Worm (Caenorhabditis elegans) whole organism, L1 larva: ENCODE measurements around the gene F17C11.2.

Experiments used
- C16A3.4 ChIP-seq: fragments of 150-350 bp; optimal IDR thresholded peaks from 2 replicates; lab custom pipeline; 2014; ENCODE audit warnings: missing biosample characterization, missing genetic modification characterization
- C34B4.2 ChIP-seq: sonication (generic microtip); optimal IDR thresholded peaks from 2 replicates; lab custom pipeline; 2017; ENCODE audit warnings: mild to moderate bottlenecking, missing genetic modification characterization, missing compliant biosample characterization
- Y116A8C.19 ChIP-seq: sonication (generic microtip); optimal IDR thresholded peaks from 2 replicates; lab custom pipeline; 2016; ENCODE audit warnings: missing compliant biosample characterization, missing genetic modification characterization, borderline replicate concordance
- alr-1 ChIP-seq: fragments of 200-800 bp; sonication (Bioruptor generic); optimal IDR thresholded peaks from 2 replicates; lab custom pipeline; 2018; ENCODE audit warnings: borderline replicate concordance, mild to moderate bottlenecking, missing genetic modification characterization, missing compliant biosample characterization
- aly-2 ChIP-seq: fragments of 150-350 bp; optimal IDR thresholded peaks from 2 replicates; lab custom pipeline; 2014; ENCODE audit warnings: missing biosample characterization, missing genetic modification characterization
- blmp-1 ChIP-seq: fragments of 150-350 bp; optimal IDR thresholded peaks from 2 replicates; lab custom pipeline; 2014; ENCODE audit warnings: missing biosample characterization, missing genetic modification characterization
- ceh-63 ChIP-seq: fragments of 200-800 bp; sonication (Bioruptor generic); optimal IDR thresholded peaks from 2 replicates; lab custom pipeline; 2018; ENCODE audit warnings: mild to moderate bottlenecking, missing genetic modification characterization, missing compliant biosample characterization
- ceh-82 ChIP-seq, 3 experiments: fragments of 150-350 bp in 1 of 3; sonication (generic microtip) in 2 of 3; optimal IDR thresholded peaks; 2 replicates each; lab custom pipeline; 2014 to 2017; ENCODE audit warnings: missing biosample characterization in 3 of 3, missing genetic modification characterization in 3 of 3
- ceh-88 ChIP-seq: fragments of 200-800 bp; sonication (Bioruptor generic); IDR thresholded peaks from 2 replicates; pipeline ENCODE4 v1.3.6; 2022; ENCODE audit warnings: missing genetic modification characterization, missing compliant biosample characterization
- ces-1 ChIP-seq: fragments of 150-350 bp; optimal IDR thresholded peaks from 2 replicates; lab custom pipeline; 2014; ENCODE audit warnings: missing biosample characterization, missing genetic modification reagents, missing genetic modification characterization
- efl-3 ChIP-seq: fragments of 200-800 bp; sonication (Bioruptor generic); optimal IDR thresholded peaks from 2 replicates; lab custom pipeline; 2018; ENCODE audit warnings: mild to moderate bottlenecking, missing genetic modification characterization, missing compliant biosample characterization
- egl-13 ChIP-seq: sonication (generic microtip); optimal IDR thresholded peaks from 2 replicates; lab custom pipeline; 2016; ENCODE audit warnings: missing genotype, missing genetic modification reagents, missing genetic modification characterization, missing compliant biosample characterization
- elt-2 ChIP-seq: sonication (generic microtip); optimal IDR thresholded peaks from 2 replicates; lab custom pipeline; 2016; ENCODE audit warnings: missing genetic modification characterization, mild to moderate bottlenecking, inconsistent platforms, missing compliant biosample characterization, missing genetic modification reagents
- ets-5 ChIP-seq: fragments of 200-800 bp; sonication (Bioruptor generic); IDR thresholded peaks from 2 replicates; pipeline ENCODE4 v1.3.6; 2022; ENCODE audit warnings: missing genetic modification characterization, missing compliant biosample characterization
- fkh-10 ChIP-seq: sonication (generic microtip); optimal IDR thresholded peaks from 2 replicates; lab custom pipeline; 2017; ENCODE audit warnings: missing biosample characterization, missing genetic modification reagents, missing genetic modification characterization
- fkh-4 ChIP-seq: sonication (generic microtip); optimal IDR thresholded peaks from 2 replicates; lab custom pipeline; 2016; ENCODE audit warnings: missing compliant biosample characterization, missing genetic modification characterization, borderline replicate concordance
- fkh-8 ChIP-seq: sonication (generic microtip); optimal IDR thresholded peaks from 2 replicates; lab custom pipeline; 2016; ENCODE audit warnings: mild to moderate bottlenecking, missing genetic modification characterization, missing compliant biosample characterization
- fos-1 ChIP-seq: fragments of 150-350 bp; optimal IDR thresholded peaks from 2 replicates; lab custom pipeline; 2014; ENCODE audit warnings: missing biosample characterization, missing genetic modification characterization
- grh-1 ChIP-seq: fragments of 200-800 bp; sonication (Bioruptor generic); IDR thresholded peaks from 2 replicates; pipeline ENCODE4 v1.3.6; 2022; ENCODE audit warnings: missing genetic modification reagents, missing genetic modification characterization, missing compliant biosample characterization
- hlh-17 ChIP-seq: fragments of 200-800 bp; sonication (Bioruptor generic); optimal IDR thresholded peaks from 2 replicates; lab custom pipeline; 2018; ENCODE audit warnings: missing genetic modification characterization, mild to moderate bottlenecking, missing compliant biosample characterization, moderate library complexity, borderline replicate concordance
- hlh-4 ChIP-seq: sonication (generic microtip); optimal IDR thresholded peaks from 2 replicates; lab custom pipeline; 2016; ENCODE audit warnings: mild to moderate bottlenecking, missing genetic modification characterization, missing compliant biosample characterization
- irx-1 ChIP-seq: sonication (generic microtip); optimal IDR thresholded peaks from 2 replicates; lab custom pipeline; 2016; ENCODE audit warnings: missing genetic modification characterization, missing compliant biosample characterization
- isw-1 ChIP-seq: fragments of 200-800 bp; sonication (Bioruptor generic); IDR thresholded peaks from 2 replicates; pipeline ENCODE4 v1.3.6; 2022; ENCODE audit warnings: missing genetic modification characterization, missing compliant biosample characterization
- lin-15B ChIP-seq: fragments of 150-350 bp; sonication (generic microtip); optimal IDR thresholded peaks from 3 replicates; lab custom pipeline; 2014; ENCODE audit warnings: missing biosample characterization, missing genetic modification characterization
- lin-35 ChIP-seq, 2 experiments: fragments of 150-350 bp; optimal IDR thresholded peaks; 2 replicates each; lab custom pipeline; 2014; ENCODE audit warnings: missing biosample characterization in 2 of 2, missing genetic modification characterization in 2 of 2, missing genetic modification reagents in 2 of 2
- lin-39 ChIP-seq: fragments of 150-350 bp; optimal IDR thresholded peaks from 2 replicates; lab custom pipeline; 2014; ENCODE audit warnings: missing biosample characterization, missing genetic modification reagents, missing genetic modification characterization
- lir-3 ChIP-seq: sonication (generic microtip); optimal IDR thresholded peaks from 2 replicates; lab custom pipeline; 2016; ENCODE audit warnings: mild to moderate bottlenecking, missing genetic modification characterization, moderate library complexity, missing compliant biosample characterization; ENCODE audit not compliant: poor library complexity
- lsy-2 ChIP-seq, 2 experiments: fragments of 150-350 bp; optimal IDR thresholded peaks; 2 replicates each; lab custom pipeline; 2014; ENCODE audit warnings: missing biosample characterization in 2 of 2, missing genetic modification characterization in 2 of 2
- mdl-1 ChIP-seq, 2 experiments: fragments of 150-350 bp; optimal IDR thresholded peaks; 2 replicates each; lab custom pipeline; 2014 to 2017; ENCODE audit warnings: missing biosample characterization in 2 of 2, missing genetic modification characterization in 2 of 2, inconsistent platforms in 1 of 2
- mef-2 ChIP-seq: fragments of 150-350 bp; optimal IDR thresholded peaks from 2 replicates; lab custom pipeline; 2014; ENCODE audit warnings: missing biosample characterization, missing genetic modification characterization
- mep-1 ChIP-seq: fragments of 150-350 bp; optimal IDR thresholded peaks from 2 replicates; lab custom pipeline; 2014; ENCODE audit warnings: missing biosample characterization, missing genetic modification characterization
- nhr-12 ChIP-seq: sonication (generic microtip); optimal IDR thresholded peaks from 2 replicates; lab custom pipeline; 2017; ENCODE audit warnings: missing biosample characterization, missing genetic modification characterization
- nhr-19 ChIP-seq: fragments of 200-800 bp; sonication (Bioruptor generic); conservative IDR thresholded peaks from 2 replicates; pipeline ENCODE4 v1.3.6; 2022; ENCODE audit warnings: missing genetic modification characterization, missing compliant biosample characterization
- nhr-20 ChIP-seq: sonication (generic microtip); optimal IDR thresholded peaks from 2 replicates; lab custom pipeline; 2016; ENCODE audit warnings: mild to moderate bottlenecking, missing genetic modification characterization, missing compliant biosample characterization
- nhr-237 ChIP-seq: fragments of 150-350 bp; optimal IDR thresholded peaks from 2 replicates; lab custom pipeline; 2014; ENCODE audit warnings: missing biosample characterization, missing genetic modification characterization
- nhr-28 ChIP-seq: fragments of 150-350 bp; optimal IDR thresholded peaks from 2 replicates; lab custom pipeline; 2014; ENCODE audit warnings: missing biosample characterization, missing genetic modification characterization
- nhr-71 ChIP-seq: sonication (generic microtip); optimal IDR thresholded peaks from 2 replicates; lab custom pipeline; 2016; ENCODE audit warnings: mild to moderate bottlenecking, missing genetic modification characterization, moderate library complexity, missing compliant biosample characterization
- nhr-76 ChIP-seq: sonication (generic microtip); optimal IDR thresholded peaks from 2 replicates; lab custom pipeline; 2017; ENCODE audit warnings: missing biosample characterization, missing genetic modification characterization
- nhr-84 ChIP-seq: sonication (generic microtip); optimal IDR thresholded peaks from 2 replicates; lab custom pipeline; 2017; ENCODE audit warnings: missing biosample characterization, missing genetic modification characterization
- nhr-85 ChIP-seq: sonication (generic microtip); peaks from one replicate; lab custom pipeline; 2016; ENCODE audit warnings: missing genetic modification characterization, inconsistent platforms, missing compliant biosample characterization
- nhr-90 ChIP-seq: sonication (generic microtip); optimal IDR thresholded peaks from 2 replicates; lab custom pipeline; 2016; ENCODE audit warnings: mild to moderate bottlenecking, missing genetic modification characterization, missing compliant biosample characterization; ENCODE audit not compliant: poor library complexity
- pqm-1 ChIP-seq: sonication (generic microtip); optimal IDR thresholded peaks from 3 replicates; lab custom pipeline; 2017; ENCODE audit warnings: missing biosample characterization, missing genetic modification characterization
- snpc-4 ChIP-seq: fragments of 150-350 bp; optimal IDR thresholded peaks from 2 replicates; lab custom pipeline; 2014; ENCODE audit warnings: missing biosample characterization, missing genetic modification characterization
- sox-4 ChIP-seq: sonication (generic microtip); optimal IDR thresholded peaks from 2 replicates; lab custom pipeline; 2016; ENCODE audit warnings: missing genetic modification characterization, missing compliant biosample characterization
- sptf-1 ChIP-seq: fragments of 150-350 bp; optimal IDR thresholded peaks from 2 replicates; lab custom pipeline; 2014; ENCODE audit warnings: missing biosample characterization, missing genetic modification characterization
- sup-37 ChIP-seq: fragments of 200-800 bp; sonication (Bioruptor generic); optimal IDR thresholded peaks from 2 replicates; lab custom pipeline; 2018; ENCODE audit warnings: mild to moderate bottlenecking, missing genetic modification characterization, missing compliant biosample characterization
- swsn-7 ChIP-seq: sonication (generic microtip); optimal IDR thresholded peaks from 2 replicates; lab custom pipeline; 2016; ENCODE audit warnings: missing genetic modification characterization, missing compliant biosample characterization
- tbx-2 ChIP-seq: sonication (generic microtip); optimal IDR thresholded peaks from 2 replicates; lab custom pipeline; 2016; ENCODE audit warnings: missing genetic modification characterization, missing compliant biosample characterization
- unc-62 ChIP-seq: fragments of 150-350 bp; optimal IDR thresholded peaks from 2 replicates; lab custom pipeline; 2014; ENCODE audit warnings: missing biosample characterization, missing genetic modification reagents, missing genetic modification characterization
- unc-86 ChIP-seq: sonication (generic microtip); optimal IDR thresholded peaks from 2 replicates; lab custom pipeline; 2016; ENCODE audit warnings: missing genetic modification characterization, missing compliant biosample characterization
- vab-15 ChIP-seq: sonication (generic microtip); optimal IDR thresholded peaks from 2 replicates; lab custom pipeline; 2017; ENCODE audit warnings: missing genotype, mild to moderate bottlenecking, missing genetic modification characterization, missing compliant biosample characterization
- zag-1 ChIP-seq: fragments of 150-350 bp; optimal IDR thresholded peaks from 2 replicates; lab custom pipeline; 2014; ENCODE audit warnings: missing biosample characterization, missing genetic modification characterization
- ztf-11 ChIP-seq, 2 experiments: sonication (generic microtip); optimal IDR thresholded peaks; 2 replicates each; lab custom pipeline; 2016 to 2017; ENCODE audit warnings: missing genetic modification characterization in 2 of 2, missing biosample characterization in 1 of 2, missing compliant biosample characterization in 1 of 2

Gene F17C11.2

ce11 chrV:10961448-10961870 is 13.4 kb downstream of the F17C11.2 start:
- TF ChIP-seq lin-15B (no peak), irx-1 (peak; percentile 72), nhr-85 (tag; lab: Kevin White, UChicago) (peak; percentile 70), tbx-2 (peak; percentile 81), mdl-1 (tag; optimal IDR thresholded peaks at IDR 0.05; lab: Kevin White, UChicago) (peak in 1 of 2 experiments; percentile 53), ceh-82 (tag; optimal IDR thresholded peaks at IDR 0.05; lab: Kevin White, UChicago) (peak in 1 of 3 experiments; percentile 25), fkh-10 (GFP tag; lab: Kevin White, UChicago) (peak; percentile 63), egl-13 (tag; lab: Kevin White, UChicago) (peak; percentile 44), nhr-19 (GFP tag; lab: Robert Waterston, UW) (peak; percentile 99), vab-15 (tag; lab: Kevin White, UChicago) (no peak), fkh-8 (tag; lab: Kevin White, UChicago) (peak; percentile 69), unc-62 (GFP tag; lab: Kevin White, UChicago) (no peak), lsy-2 (tag; optimal IDR thresholded peaks at IDR 0.05; lab: Kevin White, UChicago) (peak; percentile 46 to 61), ceh-63 (GFP tag; lab: Kevin White, UChicago) (no peak), zag-1 (tag; lab: Kevin White, UChicago) (no peak), nhr-71 (tag; lab: Kevin White, UChicago) (peak; percentile 92), pqm-1 (no peak), lir-3 (peak; percentile 59), nhr-90 (tag; lab: Kevin White, UChicago) (peak; percentile 9), nhr-237 (tag; lab: Kevin White, UChicago) (no peak), unc-86 (tag; lab: Kevin White, UChicago) (peak; percentile 78), grh-1 (GFP tag; lab: Robert Waterston, UW) (no peak), lin-35 (GFP tag; optimal IDR thresholded peaks at IDR 0.05; lab: Kevin White, UChicago) (peak; percentile 62 to 64), isw-1 (GFP tag; lab: Robert Waterston, UW) (peak; percentile 44), mef-2 (tag; lab: Kevin White, UChicago) (no peak), nhr-12 (tag; lab: Kevin White, UChicago) (no peak), nhr-84 (tag; lab: Kevin White, UChicago) (no peak), fkh-4 (tag; lab: Kevin White, UChicago) (peak; percentile 68), swsn-7 (tag; lab: Kevin White, UChicago) (peak; percentile 77), nhr-28 (tag; lab: Kevin White, UChicago) (no peak), elt-2 (tag; lab: Kevin White, UChicago) (no peak), blmp-1 (peak; percentile 73), C16A3.4 (tag; lab: Kevin White, UChicago) (peak; percentile 50), nhr-20 (tag; lab: Kevin White, UChicago) (peak; percentile 69), ceh-88 (GFP tag; lab: Robert Waterston, UW) (no peak), snpc-4 (tag; lab: Kevin White, UChicago) (peak; percentile 6), sox-4 (no peak), Y116A8C.19 (tag; lab: Kevin White, UChicago) (no peak), efl-3 (GFP tag; lab: Kevin White, UChicago) (no peak), ztf-11 (tag; optimal IDR thresholded peaks at IDR 0.05; lab: Kevin White, UChicago) (peak in 1 of 2 experiments; percentile 18), sup-37 (GFP tag; lab: Kevin White, UChicago) (peak; percentile 5), nhr-76 (tag; lab: Kevin White, UChicago) (no peak), mep-1 (tag; lab: Kevin White, UChicago) (no peak), fos-1 (tag; lab: Kevin White, UChicago) (no peak), C34B4.2 (no peak), ces-1 (peak; percentile 64), alr-1 (no peak), ets-5 (GFP tag; lab: Robert Waterston, UW) (no peak), aly-2 (no peak), lin-39 (tag; lab: Kevin White, UChicago) (no peak), hlh-4 (tag; lab: Kevin White, UChicago) (no peak), sptf-1 (tag; lab: Kevin White, UChicago) (no peak), hlh-17 (GFP tag; lab: Kevin White, UChicago) (no peak)
